Worm (Caenorhabditis elegans) whole organism, mixed stage, embryonic: ENCODE measurements around the gene str-177.

Source experiments
- ceh-83 ChIP-seq: fragments of 200-800 bp; sonication (Bioruptor generic); optimal IDR thresholded peaks from 2 replicates; lab custom pipeline; 2018; ENCODE audit warnings: mild to moderate bottlenecking, missing genetic modification characterization, missing compliant biosample characterization
- elt-1 ChIP-seq: sonication (generic microtip); optimal IDR thresholded peaks from 2 replicates; lab custom pipeline; 2017; ENCODE audit warnings: missing genetic modification characterization, mild to moderate bottlenecking, missing compliant biosample characterization, antibody characterized with exemption, moderate library complexity, borderline replicate concordance; ENCODE audit not compliant: insufficient read depth
- flh-1 ChIP-seq: fragments of 200-800 bp; sonication (Bioruptor generic); optimal IDR thresholded peaks from 2 replicates; lab custom pipeline; 2018; ENCODE audit warnings: mild to moderate bottlenecking, missing genetic modification characterization, moderate library complexity, missing compliant biosample characterization
- nhr-76 ChIP-seq: sonication (generic microtip); optimal IDR thresholded peaks from 2 replicates; lab custom pipeline; 2017; ENCODE audit warnings: missing biosample characterization, missing genetic modification characterization
- pha-4 ChIP-seq: fragments of 150-350 bp; optimal IDR thresholded peaks from 2 replicates; lab custom pipeline; 2018; ENCODE audit warnings: missing biosample characterization, missing genetic modification reagents, missing genetic modification characterization
- snpc-4 ChIP-seq: fragments of 150-350 bp; optimal IDR thresholded peaks from 2 replicates; lab custom pipeline; 2014; ENCODE audit warnings: missing biosample characterization, missing genetic modification characterization
- unc-39 ChIP-seq: fragments of 150-350 bp; optimal IDR thresholded peaks from 2 replicates; lab custom pipeline; 2014; ENCODE audit warnings: missing biosample characterization, missing genetic modification characterization
- ztf-11 ChIP-seq: fragments of 150-350 bp; optimal IDR thresholded peaks from 2 replicates; lab custom pipeline; 2014; ENCODE audit warnings: missing biosample characterization, missing genetic modification characterization

DNA sequence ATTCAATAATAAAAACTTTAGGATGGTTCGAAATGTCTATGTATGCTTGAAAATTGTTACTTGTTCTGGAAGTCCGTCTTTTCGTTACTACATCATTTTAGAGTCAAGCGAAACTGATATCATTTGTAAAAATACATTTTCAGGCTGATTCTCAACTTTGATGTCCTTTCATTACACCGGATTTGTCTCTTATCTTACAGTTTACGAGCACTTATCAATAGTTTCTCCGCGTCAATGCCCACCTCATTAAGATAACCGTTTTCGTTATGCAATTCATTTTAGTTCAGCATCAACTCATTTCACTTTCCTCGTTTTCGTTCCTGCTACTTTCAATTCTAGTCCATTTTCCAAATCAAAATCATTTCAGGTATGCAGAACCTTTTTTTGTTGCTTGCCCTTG, 3.9 kb upstream of the str-177 start, which contains the start of gene asp-2:
- no peak for TF ChIP-seq unc-39 (tag; lab: Kevin White, UChicago)
- no peak for TF ChIP-seq snpc-4 (tag; lab: Kevin White, UChicago)
- TF ChIP-seq pha-4 = no peak
- TF ChIP-seq elt-1 (tag; lab: Kevin White, UChicago) = no peak
- no peak for TF ChIP-seq ztf-11 (tag; lab: Kevin White, UChicago)
- TF ChIP-seq ceh-83 (GFP tag; lab: Kevin White, UChicago) = no peak
- no peak for TF ChIP-seq nhr-76 (tag; lab: Kevin White, UChicago)
- TF ChIP-seq flh-1 (GFP tag; lab: Kevin White, UChicago) = no peak
